Worm (Caenorhabditis elegans): ENCODE data around the gene ceh-99.

ceh-99 gene

DNA sequence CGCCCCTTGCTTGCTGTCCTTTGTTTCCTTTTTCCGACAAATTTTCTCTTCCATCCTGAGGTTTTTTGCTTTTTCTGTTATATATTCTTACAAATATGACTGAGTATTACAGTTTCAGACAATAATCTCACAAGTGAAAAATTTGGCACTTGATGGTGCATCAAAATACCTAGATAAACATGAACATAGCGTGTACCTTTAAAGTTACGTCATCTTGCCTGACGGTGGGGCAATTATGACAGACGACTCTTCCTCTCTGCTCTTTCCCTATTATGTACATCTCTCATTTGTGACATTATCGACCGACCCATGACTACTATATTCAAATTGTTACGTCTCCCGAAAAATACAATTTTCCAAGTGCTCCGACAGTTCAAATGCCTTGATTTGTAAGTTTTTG, 37.2 kb upstream of the ceh-99 start, which contains the start of gene fbxb-102:
fbxb-102 (plus strand) TSS at position 301 of the 400 bp plus-strand sequence.
- TF ChIP-seq M03D4.4 (tag; optimal IDR thresholded peaks at IDR 0.05) (no peak), sptf-1 (tag; optimal IDR thresholded peaks at IDR 0.05) (no peak), zip-8 (tag; optimal IDR thresholded peaks at IDR 0.05) (peak; percentile 44)

DNA sequence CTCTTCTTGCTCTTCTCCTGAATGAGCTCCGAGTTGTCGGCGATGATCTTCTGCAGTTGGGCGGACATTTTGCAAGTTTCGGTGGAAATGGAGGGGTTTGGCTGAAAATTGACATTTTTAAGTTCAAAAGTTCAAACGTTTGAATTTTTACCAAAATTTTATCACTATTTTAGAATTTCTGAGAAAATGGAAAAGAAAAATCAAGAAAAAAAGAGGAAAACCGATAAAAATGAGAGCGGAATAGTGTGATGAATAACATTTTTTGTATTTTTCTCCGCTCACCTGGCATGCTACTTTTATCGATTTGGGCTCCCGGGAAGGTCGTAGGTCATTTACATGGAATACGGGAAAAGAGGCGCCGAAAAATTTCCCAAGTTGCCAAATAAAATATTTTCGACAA, 34.7 kb upstream of the ceh-99 start, which contains the start of gene F15A4.10:
F15A4.10 (minus strand) TSS at position 101 of the 400 bp plus-strand sequence.
- TF ChIP-seq mls-2 (tag; optimal IDR thresholded peaks at IDR 0.05) = no peak
- TF ChIP-seq lsy-2 (tag; optimal IDR thresholded peaks at IDR 0.05) = no peak
- no peak for TF ChIP-seq pha-4 (tag; optimal IDR thresholded peaks at IDR 0.05)
- TF ChIP-seq sptf-1 (tag; optimal IDR thresholded peaks at IDR 0.05) = no peak
- no peak for TF ChIP-seq drap-1 (GFP tag; optimal IDR thresholded peaks at IDR 0.05)
- TF ChIP-seq ceh-43 (GFP tag; optimal IDR thresholded peaks at IDR 0.05) = no peak
- no peak for TF ChIP-seq ceh-39 (tag; optimal IDR thresholded peaks at IDR 0.05)
- no peak for TF ChIP-seq nhr-76 (tag; optimal IDR thresholded peaks at IDR 0.05)
- TF ChIP-seq nhr-237 (tag; optimal IDR thresholded peaks at IDR 0.05) = no peak
- TF ChIP-seq zip-8 (tag; optimal IDR thresholded peaks at IDR 0.05) = no peak
- no peak for TF ChIP-seq elt-1 (tag; optimal IDR thresholded peaks at IDR 0.05; ENCODE audit: borderline replicate concordance, insufficient read depth)
- no peak for TF ChIP-seq snpc-4 (tag; optimal IDR thresholded peaks at IDR 0.05)
- no peak for TF ChIP-seq ztf-11 (tag; optimal IDR thresholded peaks at IDR 0.05)
- TF ChIP-seq bed-3 (GFP tag; optimal IDR thresholded peaks at IDR 0.05) = no peak
- no peak for TF ChIP-seq lin-13 (tag; optimal IDR thresholded peaks at IDR 0.05)
- no peak for TF ChIP-seq nhr-2 (tag; optimal IDR thresholded peaks at IDR 0.05)
- no peak for TF ChIP-seq unc-120 (tag; optimal IDR thresholded peaks at IDR 0.05; ENCODE audit: poor library complexity, severe bottlenecking)
- no peak for TF ChIP-seq flh-1 (GFP tag; optimal IDR thresholded peaks at IDR 0.05)
- no peak for TF ChIP-seq lin-32 (GFP tag; optimal IDR thresholded peaks at IDR 0.05)
- TF ChIP-seq tbx-8 (GFP tag; optimal IDR thresholded peaks at IDR 0.05) = no peak

DNA sequence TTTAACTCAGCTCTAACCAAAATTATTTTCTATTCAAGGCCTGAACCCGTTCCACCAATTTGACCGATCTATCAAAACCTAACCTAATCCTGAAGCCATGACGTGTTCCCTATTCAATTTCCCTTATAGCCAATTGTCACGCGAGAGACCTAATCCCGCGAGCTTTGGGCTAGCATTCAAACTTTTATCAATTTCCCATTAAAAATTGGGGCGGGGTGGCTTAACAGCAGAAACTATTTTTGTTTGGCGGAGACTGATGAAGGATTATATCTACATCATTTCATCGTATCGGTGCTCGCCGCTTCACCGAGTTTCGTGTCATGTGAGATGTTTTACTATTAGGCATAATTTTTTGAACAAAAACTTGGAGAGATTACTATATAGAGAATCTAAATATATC, 31.0 kb upstream of the ceh-99 start:
- no peak for TF ChIP-seq ceh-43 (GFP tag; optimal IDR thresholded peaks at IDR 0.05)
- TF ChIP-seq M03D4.4 (tag; optimal IDR thresholded peaks at IDR 0.05) = no peak
- no peak for TF ChIP-seq mls-2 (tag; optimal IDR thresholded peaks at IDR 0.05)
- TF ChIP-seq lin-13 (tag; optimal IDR thresholded peaks at IDR 0.05) = no peak
- TF ChIP-seq nhr-237 (tag; optimal IDR thresholded peaks at IDR 0.05) = no peak
- TF ChIP-seq nhr-28 (tag; optimal IDR thresholded peaks at IDR 0.05) = no peak
- TF ChIP-seq unc-120 (tag; optimal IDR thresholded peaks at IDR 0.05; ENCODE audit: poor library complexity, severe bottlenecking) = no peak
- no peak for TF ChIP-seq ces-1 (GFP tag; optimal IDR thresholded peaks at IDR 0.05)
- no peak for TF ChIP-seq snpc-4 (tag; optimal IDR thresholded peaks at IDR 0.05)
- no peak for TF ChIP-seq nhr-2 (tag; optimal IDR thresholded peaks at IDR 0.05)
- TF ChIP-seq lsy-2 (tag; optimal IDR thresholded peaks at IDR 0.05) = no peak
- no peak for TF ChIP-seq cnd-1 (tag; optimal IDR thresholded peaks at IDR 0.05)
- no peak for TF ChIP-seq elt-1 (tag; optimal IDR thresholded peaks at IDR 0.05; ENCODE audit: borderline replicate concordance, insufficient read depth)
- TF ChIP-seq mep-1 (tag; optimal IDR thresholded peaks at IDR 0.05) = no peak
- TF ChIP-seq sem-2 (GFP tag; optimal IDR thresholded peaks at IDR 0.05) = no peak
- TF ChIP-seq lin-32 (GFP tag; optimal IDR thresholded peaks at IDR 0.05) = no peak
- no peak for TF ChIP-seq blmp-1 (tag; optimal IDR thresholded peaks at IDR 0.05)
- no peak for TF ChIP-seq flh-1 (GFP tag; optimal IDR thresholded peaks at IDR 0.05)

DNA sequence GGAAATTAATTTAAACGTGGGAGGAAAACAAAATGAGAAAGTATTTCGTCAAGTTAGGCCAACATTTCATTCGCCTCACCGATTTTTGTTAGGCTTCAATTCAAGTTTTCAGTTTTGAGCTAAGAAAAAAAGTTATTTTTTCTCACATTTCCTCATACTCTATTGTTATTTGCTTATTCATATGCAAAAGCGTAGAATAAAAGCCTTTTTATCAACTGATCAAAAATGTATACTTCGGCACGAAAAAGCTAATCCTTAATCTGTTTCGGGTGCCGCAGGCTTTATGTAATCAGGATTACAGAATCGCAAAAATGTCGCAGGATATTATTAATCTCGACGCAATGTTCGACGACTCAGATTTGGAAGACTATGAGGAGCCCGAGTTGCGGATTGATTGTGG, 29.9 kb upstream of the ceh-99 start, which contains the start of gene T21B4.15:
T21B4.15 (plus strand) TSS at position 301 of the 400 bp plus-strand sequence.
- TF ChIP-seq hlh-1 (tag; optimal IDR thresholded peaks at IDR 0.05) = no peak

DNA sequence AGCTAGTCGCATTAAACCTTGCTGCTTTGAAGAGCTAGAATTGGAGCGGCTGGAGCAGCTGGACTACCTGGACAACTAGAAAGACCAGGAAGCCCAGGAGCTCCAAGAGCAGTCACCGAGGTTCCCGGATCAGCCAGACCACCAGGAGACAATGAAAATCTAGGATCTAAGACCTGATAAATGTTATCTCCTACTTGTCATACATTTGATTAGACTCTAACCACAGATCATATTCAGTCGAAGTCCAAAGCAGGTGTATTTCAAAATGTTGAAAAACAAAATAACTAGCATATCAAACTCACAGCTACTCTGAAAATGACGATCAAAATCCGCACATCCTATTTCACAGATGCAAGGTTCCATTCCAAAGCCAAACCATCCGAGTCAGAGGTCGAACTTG, 27.8 kb upstream of the ceh-99 start, which contains the start of gene srz-6:
srz-6 (plus strand) TSS at position 301 of the 400 bp plus-strand sequence.
- TF ChIP-seq lin-32 (GFP tag; optimal IDR thresholded peaks at IDR 0.05) (no peak), sptf-1 (tag; optimal IDR thresholded peaks at IDR 0.05) (no peak), ceh-43 (GFP tag; optimal IDR thresholded peaks at IDR 0.05) (no peak), drap-1 (GFP tag; optimal IDR thresholded peaks at IDR 0.05) (no peak), bed-3 (GFP tag; optimal IDR thresholded peaks at IDR 0.05) (no peak), ham-2 (GFP tag; optimal IDR thresholded peaks at IDR 0.05) (no peak), nhr-76 (tag; optimal IDR thresholded peaks at IDR 0.05) (no peak), zip-8 (tag; optimal IDR thresholded peaks at IDR 0.05) (no peak)

DNA sequence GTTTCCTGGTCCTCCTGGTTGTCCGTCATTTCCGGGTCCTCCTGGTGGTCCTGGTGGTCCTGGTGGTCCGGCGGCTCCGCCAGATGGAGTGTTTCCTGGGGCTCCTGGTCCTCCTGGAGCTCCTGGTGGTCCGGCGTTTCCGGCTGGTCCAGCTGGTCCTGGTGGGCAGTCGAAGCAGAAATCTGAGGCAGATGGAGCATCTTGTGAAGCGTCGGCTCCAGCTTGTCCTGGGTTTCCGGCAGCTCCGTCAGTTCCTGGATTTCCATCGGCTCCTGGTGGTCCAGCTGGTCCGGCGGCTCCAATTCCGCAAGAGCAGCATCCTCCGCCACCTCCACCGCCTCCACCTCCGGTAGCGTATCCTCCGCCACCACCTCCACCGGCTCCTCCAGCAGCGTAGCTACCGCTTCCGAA, 25.7 kb upstream of the ceh-99 start:
- TF ChIP-seq nhr-76 (tag; optimal IDR thresholded peaks at IDR 0.05) = no peak
